Fruit fly (Drosophila melanogaster): ENCODE measurements around the gene rod.

DNA sequence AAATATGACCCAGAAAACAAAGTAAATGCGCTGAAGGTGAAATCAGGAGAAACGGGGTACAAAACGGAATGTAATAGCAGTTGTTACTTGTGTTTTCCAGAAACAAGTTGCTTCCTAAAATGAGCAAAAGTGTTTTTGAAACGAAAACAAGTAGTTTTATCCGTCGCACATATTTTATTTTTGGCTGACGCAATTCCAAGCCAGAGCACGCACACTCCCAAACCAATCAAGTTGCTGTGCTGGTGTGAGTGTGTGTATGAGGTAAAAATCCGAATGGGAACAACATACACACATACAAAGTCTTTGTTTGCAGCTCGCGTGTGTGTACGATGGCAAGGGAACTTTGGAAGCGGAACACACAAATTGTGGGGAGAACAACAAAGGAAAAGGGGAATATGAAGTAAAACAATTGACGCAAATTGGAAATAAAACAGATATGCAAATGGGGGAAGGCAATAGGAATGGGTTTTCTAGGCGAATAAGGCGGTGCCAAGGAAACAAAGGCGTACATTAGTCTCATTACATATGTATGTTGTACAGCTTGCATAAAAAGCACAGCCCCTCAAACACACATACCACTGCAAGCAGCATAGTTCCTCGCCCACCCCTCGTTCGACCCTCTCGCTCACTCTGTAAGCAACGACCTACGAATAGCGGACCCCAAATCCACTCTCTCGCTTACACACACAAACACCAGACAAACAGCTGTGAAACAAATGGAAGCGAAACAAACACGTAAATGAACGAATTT is 27.9 kb downstream of the rod start:
- TF ChIP-seq Pif1B (GFP tag; optimal IDR thresholded peaks at IDR 0.05) (no peak), CG4496 (GFP tag; IDR thresholded peaks at IDR 0.05) (no peak), CG17806 (tag; optimal IDR thresholded peaks at IDR 0.05) (no peak), CG15710 (tag; optimal IDR thresholded peaks at IDR 0.05) (peak; percentile 5), D1 (tag; optimal IDR thresholded peaks at IDR 0.05) (no peak), CG14655 (GFP tag; optimal IDR thresholded peaks at IDR 0.05) (no peak), EcR (GFP tag; optimal IDR thresholded peaks at IDR 0.05) (peak; percentile 36), CG8159 (tag; optimal IDR thresholded peaks at IDR 0.05) (peak; percentile 8), CG10348 (GFP tag; IDR thresholded peaks at IDR 0.05) (no peak), CG32121 (GFP tag; IDR thresholded peaks at IDR 0.05) (no peak), fd96Ca (GFP tag; IDR thresholded peaks at IDR 0.05) (no peak), rn (GFP tag; IDR thresholded peaks at IDR 0.05) (no peak), CG34367 (tag; optimal IDR thresholded peaks at IDR 0.05) (no peak), CG13204 (GFP tag; optimal IDR thresholded peaks at IDR 0.05) (no peak)

Data from whole organism, pupa.